Worm (Caenorhabditis elegans) whole organism, L2 larva: ENCODE results near the gene ZC449.2.

ENCODE experiments used
- ama-1 ChIP-seq: fragments of 150-350 bp; optimal IDR thresholded peaks from 2 replicates; lab custom pipeline; 2018; ENCODE audit warnings: inconsistent platforms
- dmd-4 ChIP-seq: sonication (generic microtip); optimal IDR thresholded peaks from 2 replicates; lab custom pipeline; 2017; ENCODE audit warnings: missing biosample characterization, missing genetic modification characterization
- fos-1 ChIP-seq: fragments of 150-350 bp; optimal IDR thresholded peaks from 2 replicates; lab custom pipeline; 2014; ENCODE audit warnings: missing biosample characterization, missing genetic modification characterization
- lin-11 ChIP-seq: fragments of 150-350 bp; sonication (generic microtip); optimal IDR thresholded peaks from 2 replicates; lab custom pipeline; 2014; ENCODE audit warnings: missing biosample characterization, missing genetic modification characterization, inconsistent platforms, mixed read lengths
- lin-39 ChIP-seq: fragments of 150-350 bp; optimal IDR thresholded peaks from 2 replicates; lab custom pipeline; 2014; ENCODE audit warnings: missing biosample characterization, missing genetic modification reagents, missing genetic modification characterization
- unc-39 ChIP-seq: fragments of 150-350 bp; optimal IDR thresholded peaks from 2 replicates; lab custom pipeline; 2014; ENCODE audit warnings: missing biosample characterization, missing genetic modification characterization

DNA sequence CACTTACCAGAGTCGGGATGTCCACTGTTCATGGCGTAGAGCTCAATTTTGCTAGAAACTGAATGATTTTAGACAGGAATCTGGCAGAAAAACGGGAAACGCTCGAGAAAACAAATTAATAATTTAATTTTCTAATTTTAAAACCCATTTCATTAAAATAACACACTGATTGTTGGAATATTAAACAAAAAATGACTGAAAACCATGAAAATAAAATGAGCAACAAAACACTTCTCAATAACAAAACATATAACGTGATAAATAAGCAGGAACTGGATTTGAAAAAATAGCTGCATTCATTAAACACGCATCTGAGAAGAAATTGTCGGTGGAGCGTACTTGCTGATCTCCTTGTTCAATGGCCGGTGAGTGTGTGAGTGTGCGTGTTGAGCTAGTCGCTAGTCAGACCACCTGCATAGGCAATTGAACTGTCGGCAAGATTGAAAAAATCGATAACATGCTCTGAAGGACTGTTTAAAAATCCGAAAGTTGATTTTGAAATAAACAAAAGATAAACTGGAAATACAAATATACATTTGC, 23.5 kb upstream of the ZC449.2 start, which contains the start of gene ZC8.6:
- TF ChIP-seq lin-11 (tag; lab: Kevin White, UChicago) (peak; percentile 24), dmd-4 (tag; lab: Kevin White, UChicago) (no peak), lin-39 (tag; lab: Kevin White, UChicago) (no peak), unc-39 (no peak), ama-1 (no peak), fos-1 (tag; lab: Kevin White, UChicago) (peak; percentile 57)
